Worm (Caenorhabditis elegans) whole organism, early embryonic: ENCODE results near the gene rog-1.

ENCODE experiments used
- B0310.2 ChIP-seq: sonication (generic microtip); optimal IDR thresholded peaks from 2 replicates; lab custom pipeline; 2016; ENCODE audit warnings: mild to moderate bottlenecking, missing genetic modification characterization, missing compliant biosample characterization
- F13C5.2 ChIP-seq: sonication (generic microtip); optimal IDR thresholded peaks from 2 replicates; lab custom pipeline; 2017; ENCODE audit warnings: mild to moderate bottlenecking, missing genetic modification characterization, inconsistent platforms, missing compliant biosample characterization
- aly-1 ChIP-seq: sonication (generic microtip); optimal IDR thresholded peaks from 2 replicates; lab custom pipeline; 2016; ENCODE audit warnings: missing genetic modification characterization, missing compliant biosample characterization
- ama-1 ChIP-seq: fragments of 150-350 bp; optimal IDR thresholded peaks from 2 replicates; lab custom pipeline; 2014
- ceh-13 ChIP-seq: fragments of 200-800 bp; sonication (Bioruptor generic); optimal IDR thresholded peaks from 2 replicates; lab custom pipeline; 2018; ENCODE audit warnings: mild to moderate bottlenecking, missing genetic modification characterization, missing compliant biosample characterization
- ceh-36 ChIP-seq: sonication (generic microtip); optimal IDR thresholded peaks from 2 replicates; lab custom pipeline; 2016; ENCODE audit warnings: missing genetic modification characterization, inconsistent platforms, missing compliant biosample characterization
- ets-7 ChIP-seq: sonication (generic microtip); optimal IDR thresholded peaks from 2 replicates; lab custom pipeline; 2016; ENCODE audit warnings: missing genotype, missing genetic modification characterization, missing compliant biosample characterization
- flt-1 ChIP-seq: fragments of 200-800 bp; sonication (Bioruptor generic); IDR thresholded peaks from 2 replicates; pipeline ENCODE4 v1.3.6; 2022; ENCODE audit warnings: missing genetic modification characterization, missing compliant biosample characterization
- hmbx-1 ChIP-seq: sonication (generic microtip); optimal IDR thresholded peaks from 2 replicates; lab custom pipeline; 2016; ENCODE audit warnings: mild to moderate bottlenecking, missing genetic modification characterization, missing compliant biosample characterization
- hmg-4 ChIP-seq: fragments of 200-800 bp; sonication (Bioruptor generic); optimal IDR thresholded peaks from 2 replicates; lab custom pipeline; 2018; ENCODE audit warnings: mild to moderate bottlenecking, missing genetic modification characterization, missing compliant biosample characterization
- hnd-1 ChIP-seq: sonication (generic microtip); optimal IDR thresholded peaks from 2 replicates; lab custom pipeline; 2016; ENCODE audit warnings: missing genetic modification characterization, missing compliant biosample characterization
- pes-1 ChIP-seq: fragments of 200-800 bp; sonication (Bioruptor generic); IDR thresholded peaks from 2 replicates; pipeline ENCODE4 v1.3.6; 2022; ENCODE audit warnings: missing genetic modification reagents, missing genetic modification characterization, missing compliant biosample characterization
- scrt-1 ChIP-seq: fragments of 200-800 bp; sonication (Bioruptor generic); IDR thresholded peaks from 2 replicates; pipeline ENCODE4 v1.3.6; 2022; ENCODE audit warnings: missing genetic modification characterization, missing compliant biosample characterization
- sea-1 ChIP-seq: fragments of 200-800 bp; sonication (Bioruptor generic); conservative IDR thresholded peaks from 2 replicates; pipeline ENCODE4 v1.3.6; 2022; ENCODE audit warnings: missing genetic modification characterization, missing compliant biosample characterization
- tbx-11 ChIP-seq: fragments of 200-800 bp; sonication (Bioruptor generic); IDR thresholded peaks from 2 replicates; pipeline ENCODE4 v1.3.6; 2022; ENCODE audit warnings: missing genetic modification characterization, missing compliant biosample characterization
- tbx-37 ChIP-seq: fragments of 200-800 bp; sonication (Bioruptor generic); conservative IDR thresholded peaks from 2 replicates; pipeline ENCODE4 v1.3.6; 2022; ENCODE audit warnings: missing genetic modification reagents, missing genetic modification characterization, missing compliant biosample characterization
- tra-4 ChIP-seq: sonication (generic microtip); optimal IDR thresholded peaks from 2 replicates; lab custom pipeline; 2017; ENCODE audit warnings: missing genetic modification characterization, missing compliant biosample characterization

rog-1 gene

DNA sequence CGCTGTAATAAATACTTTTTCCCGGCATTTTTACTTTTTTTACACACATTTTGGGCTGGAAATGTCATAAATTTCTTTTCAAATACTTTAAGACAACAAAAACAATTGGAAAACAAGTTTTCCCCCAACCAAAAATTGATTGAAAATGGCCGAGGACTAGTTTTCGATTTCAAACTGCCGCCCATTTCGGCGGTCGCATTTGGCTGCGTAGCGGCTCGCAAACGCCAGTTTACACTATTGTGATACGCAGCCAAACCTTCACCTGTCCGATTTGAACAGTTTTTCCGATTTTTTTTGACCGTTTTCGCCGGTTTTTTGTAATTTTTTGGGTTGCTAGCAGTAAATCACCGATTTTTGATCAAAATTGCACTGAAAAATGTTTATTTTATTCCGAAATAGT, 54.4 kb downstream of the rog-1 start:
- TF ChIP-seq ama-1 (lab: Kevin White, UChicago) (peak; percentile 77), hnd-1 (tag; lab: Kevin White, UChicago) (peak; percentile 5), flt-1 (GFP tag; lab: Robert Waterston, UW) (peak; percentile 64), aly-1 (no peak), ets-7 (tag; lab: Kevin White, UChicago) (no peak), ceh-36 (tag; lab: Kevin White, UChicago) (peak; percentile 49), pes-1 (GFP tag; lab: Robert Waterston, UW) (peak; percentile 72), sea-1 (0 out of 2 replicates have a peak, but pooled peaks have one; percentile 48), tra-4 (tag; lab: Kevin White, UChicago) (peak; percentile 38), hmbx-1 (peak; percentile 42), tbx-11 (GFP tag; lab: Robert Waterston, UW) (0 out of 2 replicates have a peak, but pooled peaks have one; percentile 13), ceh-13 (GFP tag; lab: Kevin White, UChicago) (peak; percentile 23), F13C5.2 (tag; lab: Kevin White, UChicago) (peak; percentile 90), B0310.2 (tag; lab: Kevin White, UChicago) (peak; percentile 52), hmg-4 (GFP tag; lab: Kevin White, UChicago) (peak; percentile 81), scrt-1 (GFP tag; lab: Robert Waterston, UW) (no peak), tbx-37 (0 out of 2 replicates have a peak, but pooled peaks have one; percentile 17)
